Fruit fly (Drosophila melanogaster) whole organism, pupa: ENCODE measurements around the gene RpS15Aa.
A peak's percentile ranks its signal among the peaks of the same experiment; 100 is the strongest.

Experiments used
- CG10348 ChIP-seq: fragments of 200-800 bp; sonication (Bioruptor generic); IDR thresholded peaks from 2 replicates; pipeline ENCODE4 v1.3.6; 2022; ENCODE audit warnings: missing biosample characterization, missing genetic modification characterization
- CG12605 ChIP-seq: fragments of 200-800 bp; sonication (Bioruptor generic); IDR thresholded peaks from 2 replicates; pipeline ENCODE4 v1.3.6; 2022; ENCODE audit warnings: missing biosample characterization, missing genetic modification characterization
- CG13204 ChIP-seq: fragments of 200-800 bp; sonication (Bioruptor generic); optimal IDR thresholded peaks from 2 replicates; lab custom pipeline; 2018; ENCODE audit warnings: missing biosample characterization, mild to moderate bottlenecking, missing genetic modification characterization, moderate library complexity
- CG14655 ChIP-seq: fragments of 200-800 bp; sonication (Bioruptor generic); optimal IDR thresholded peaks from 3 replicates; lab custom pipeline; 2017; ENCODE audit warnings: mild to moderate bottlenecking, missing biosample characterization, missing genetic modification reagents, missing genetic modification characterization
- CG15710 ChIP-seq: fragments of 200-800 bp; sonication (Bioruptor generic); optimal IDR thresholded peaks from 2 replicates; lab custom pipeline; 2018; ENCODE audit warnings: missing biosample characterization, mild to moderate bottlenecking, missing genetic modification characterization, moderate library complexity
- CG17806 ChIP-seq: fragments of 200-800 bp; sonication (Bioruptor generic); optimal IDR thresholded peaks from 2 replicates; lab custom pipeline; 2018; ENCODE audit warnings: missing biosample characterization, mild to moderate bottlenecking, missing genetic modification characterization, moderate library complexity
- CG32121 ChIP-seq: fragments of 200-800 bp; sonication (Bioruptor generic); IDR thresholded peaks from 2 replicates; pipeline ENCODE4 v1.3.6; 2022; ENCODE audit warnings: missing biosample characterization, missing genetic modification characterization
- CG34367 ChIP-seq: fragments of 200-800 bp; sonication (Bioruptor generic); optimal IDR thresholded peaks from 2 replicates; lab custom pipeline; 2018; ENCODE audit warnings: missing biosample characterization, mild to moderate bottlenecking, missing genetic modification characterization
- CG4496 ChIP-seq: fragments of 200-800 bp; sonication (Bioruptor generic); IDR thresholded peaks from 3 replicates; pipeline ENCODE4 v1.3.6; 2022; ENCODE audit warnings: missing biosample characterization, missing genetic modification characterization
- CG8159 ChIP-seq: fragments of 200-800 bp; sonication (Bioruptor generic); optimal IDR thresholded peaks from 3 replicates; lab custom pipeline; 2018; ENCODE audit warnings: missing biosample characterization, mild to moderate bottlenecking, missing genetic modification characterization, moderate library complexity
- CG8301 ChIP-seq: fragments of 200-800 bp; sonication (Bioruptor generic); optimal IDR thresholded peaks from 2 replicates; lab custom pipeline; 2018; ENCODE audit warnings: missing biosample characterization, mild to moderate bottlenecking, missing genetic modification characterization
- CG9948 ChIP-seq: fragments of 200-800 bp; sonication (Bioruptor generic); optimal IDR thresholded peaks from 2 replicates; lab custom pipeline; 2018; ENCODE audit warnings: missing biosample characterization, mild to moderate bottlenecking, missing genetic modification characterization, moderate library complexity
- D1 ChIP-seq: fragments of 200-800 bp; sonication (Bioruptor generic); optimal IDR thresholded peaks from 2 replicates; lab custom pipeline; 2018; ENCODE audit warnings: missing biosample characterization, mild to moderate bottlenecking, missing genetic modification characterization, moderate library complexity
- EcR ChIP-seq: fragments of 200-800 bp; sonication (Bioruptor generic); optimal IDR thresholded peaks from 3 replicates; lab custom pipeline; 2019; ENCODE audit warnings: missing biosample characterization, missing genetic modification characterization, mild to moderate bottlenecking, moderate library complexity, missing genetic modification reagents
- Ets98B ChIP-seq: fragments of 200-800 bp; sonication (Bioruptor generic); IDR thresholded peaks from 2 replicates; pipeline ENCODE4 v1.3.6; 2022; ENCODE audit warnings: missing biosample characterization, missing genetic modification characterization
- Pif1A ChIP-seq: fragments of 200-800 bp; sonication (Bioruptor generic); optimal IDR thresholded peaks from 3 replicates; lab custom pipeline; 2016; ENCODE audit warnings: missing biosample characterization, missing genetic modification characterization
- Pif1B ChIP-seq: fragments of 200-800 bp; sonication (Bioruptor generic); optimal IDR thresholded peaks from 3 replicates; lab custom pipeline; 2016; ENCODE audit warnings: missing biosample characterization, missing genetic modification characterization
- Snoo ChIP-seq: fragments of 200-800 bp; sonication (Bioruptor generic); optimal IDR thresholded peaks from 3 replicates; lab custom pipeline; 2017; ENCODE audit warnings: missing biosample characterization, mild to moderate bottlenecking, missing genetic modification characterization, inconsistent platforms
- fd96Ca ChIP-seq: fragments of 200-800 bp; sonication (Bioruptor generic); IDR thresholded peaks from 3 replicates; pipeline ENCODE4 v1.3.6; 2022; ENCODE audit warnings: missing biosample characterization, missing genetic modification characterization
- gl ChIP-seq: fragments of 200-800 bp; sonication (Bioruptor generic); optimal IDR thresholded peaks from 2 replicates; lab custom pipeline; 2018; ENCODE audit warnings: missing biosample characterization, mild to moderate bottlenecking, missing genetic modification characterization
- rn ChIP-seq: fragments of 200-800 bp; sonication (Bioruptor generic); IDR thresholded peaks from 2 replicates; pipeline ENCODE4 v1.3.6; 2022; ENCODE audit warnings: missing biosample characterization, missing genetic modification characterization

Gene RpS15Aa

dm6 chrX:13371704-13372049, 34.2 kb upstream of the RpS15Aa start:
- TF ChIP-seq Snoo (tag; lab: Kevin White, UChicago) (no peak), D1 (tag; lab: Kevin White, UChicago) (no peak), CG14655 (GFP tag; lab: Kevin White, UChicago) (no peak), gl (tag; lab: Kevin White, UChicago) (no peak)

dm6 chrX:13370826-13371703, 33.6 kb upstream of the RpS15Aa start:
- TF ChIP-seq Snoo (tag; lab: Kevin White, UChicago), result no peak
- no peak for TF ChIP-seq CG8301 (tag; lab: Kevin White, UChicago)
- TF ChIP-seq Ets98B (GFP tag; lab: Robert Waterston, UW), result peak; percentile 17; the same call in 1 of the 2 replicates
- no peak for TF ChIP-seq D1 (tag; lab: Kevin White, UChicago)
- TF ChIP-seq Pif1B (GFP tag; lab: Kevin White, UChicago), result no peak
- TF ChIP-seq CG4496 (GFP tag; lab: Robert Waterston, UW), result peak; percentile 54; the same call in 2 of the 3 replicates
- no peak for TF ChIP-seq CG8159 (tag; lab: Kevin White, UChicago)
- no peak for TF ChIP-seq CG17806 (tag; lab: Kevin White, UChicago)
- TF ChIP-seq CG15710, result no peak
- TF ChIP-seq fd96Ca (GFP tag; lab: Robert Waterston, UW), result no peak
- TF ChIP-seq CG32121 (GFP tag; lab: Robert Waterston, UW), result peak; percentile 28; the same call in 1 of the 2 replicates
- no peak for TF ChIP-seq EcR (GFP tag; lab: Kevin White, UChicago)

- TF ChIP-seq Pif1B (GFP tag; lab: Kevin White, UChicago) (no peak), CG13204 (GFP tag; lab: Kevin White, UChicago) (no peak), gl (tag; lab: Kevin White, UChicago) (no peak), Pif1A (GFP tag; lab: Kevin White, UChicago) (no peak), CG10348 (GFP tag; lab: Robert Waterston, UW) (no peak), CG8159 (tag; lab: Kevin White, UChicago) (no peak), fd96Ca (GFP tag; lab: Robert Waterston, UW) (no peak), D1 (tag; lab: Kevin White, UChicago) (no peak), Ets98B (GFP tag; lab: Robert Waterston, UW) (no peak), Snoo (tag; lab: Kevin White, UChicago) (no peak), CG17806 (tag; lab: Kevin White, UChicago) (no peak), CG12605 (no peak), EcR (GFP tag; lab: Kevin White, UChicago) (no peak)
Measured at dm6 chrX:13370306-13370705, 32.8 kb upstream of the RpS15Aa start, which contains the start of gene CG1640. TSS of gene CG1640 (plus strand) at chrX:13370606.

dm6 chrX:13369438-13369837, 31.9 kb upstream of the RpS15Aa start:
- TF ChIP-seq Ets98B (GFP tag; lab: Robert Waterston, UW), result no peak
- no peak for TF ChIP-seq D1 (tag; lab: Kevin White, UChicago)
- TF ChIP-seq CG32121 (GFP tag; lab: Robert Waterston, UW), result no peak
- no peak for TF ChIP-seq rn (GFP tag; lab: Robert Waterston, UW)

- TF ChIP-seq CG15710 (peak; percentile 59), CG17806 (tag; lab: Kevin White, UChicago) (peak; percentile 56), D1 (tag; lab: Kevin White, UChicago) (no peak), EcR (GFP tag; lab: Kevin White, UChicago) (no peak), CG12605 (no peak), CG13204 (GFP tag; lab: Kevin White, UChicago) (no peak), gl (tag; lab: Kevin White, UChicago) (peak; percentile 16), Snoo (tag; lab: Kevin White, UChicago) (no peak), CG34367 (tag; lab: Kevin White, UChicago) (peak; percentile 42), CG10348 (GFP tag; lab: Robert Waterston, UW) (no peak), CG14655 (GFP tag; lab: Kevin White, UChicago) (peak; percentile 58), CG9948 (tag; lab: Kevin White, UChicago) (peak; percentile 46), CG4496 (GFP tag; lab: Robert Waterston, UW) (peak; percentile 64; the same call in 2 of the 3 replicates), CG8301 (tag; lab: Kevin White, UChicago) (peak; percentile 40), rn (GFP tag; lab: Robert Waterston, UW) (no peak), Pif1A (GFP tag; lab: Kevin White, UChicago) (no peak), CG8159 (tag; lab: Kevin White, UChicago) (peak; percentile 60), CG32121 (GFP tag; lab: Robert Waterston, UW) (peak; percentile 27; the same call in 1 of the 2 replicates), Ets98B (GFP tag; lab: Robert Waterston, UW) (peak; percentile 34; the same call in 1 of the 2 replicates)
Measured at dm6 chrX:13368149-13368548, 30.6 kb upstream of the RpS15Aa start, which contains the start of gene dmrt11E. TSS of gene dmrt11E (plus strand) at chrX:13368191.

dm6 chrX:13358948-13359347, 21.4 kb upstream of the RpS15Aa start, which contains the start of gene Syt12:
TSS of gene Syt12 (plus strand) at chrX:13359248.
- TF ChIP-seq CG8301 (tag; lab: Kevin White, UChicago), result no peak
- no peak for TF ChIP-seq CG12605
- no peak for TF ChIP-seq Ets98B (GFP tag; lab: Robert Waterston, UW)
- no peak for TF ChIP-seq CG32121 (GFP tag; lab: Robert Waterston, UW)
- TF ChIP-seq D1 (tag; lab: Kevin White, UChicago), result no peak
- no peak for TF ChIP-seq CG17806 (tag; lab: Kevin White, UChicago)
- TF ChIP-seq CG10348 (GFP tag; lab: Robert Waterston, UW), result no peak
- no peak for TF ChIP-seq Pif1B (GFP tag; lab: Kevin White, UChicago)
- no peak for TF ChIP-seq CG13204 (GFP tag; lab: Kevin White, UChicago)
- TF ChIP-seq EcR (GFP tag; lab: Kevin White, UChicago), result no peak
- no peak; the same call in 2 of the 3 replicates for TF ChIP-seq CG4496 (GFP tag; lab: Robert Waterston, UW)
- no peak for TF ChIP-seq Snoo (tag; lab: Kevin White, UChicago)
- TF ChIP-seq CG34367 (tag; lab: Kevin White, UChicago), result no peak
- TF ChIP-seq gl (tag; lab: Kevin White, UChicago), result no peak
- no peak for TF ChIP-seq CG14655 (GFP tag; lab: Kevin White, UChicago)
- no peak for TF ChIP-seq rn (GFP tag; lab: Robert Waterston, UW)
- no peak for TF ChIP-seq CG15710
- TF ChIP-seq, all 21 proteins: peak for 0
